Worm (Caenorhabditis elegans) whole organism, early embryonic: ENCODE measurements around the gene F35G12.12.

Experiments
- F13C5.2 ChIP-seq: sonication (generic microtip); optimal IDR thresholded peaks from 2 replicates; lab custom pipeline; 2017; ENCODE audit warnings: mild to moderate bottlenecking, missing genetic modification characterization, inconsistent platforms, missing compliant biosample characterization
- aly-1 ChIP-seq: sonication (generic microtip); optimal IDR thresholded peaks from 2 replicates; lab custom pipeline; 2016; ENCODE audit warnings: missing genetic modification characterization, missing compliant biosample characterization
- ama-1 ChIP-seq: fragments of 150-350 bp; optimal IDR thresholded peaks from 2 replicates; lab custom pipeline; 2014
- ceh-13 ChIP-seq: fragments of 200-800 bp; sonication (Bioruptor generic); optimal IDR thresholded peaks from 2 replicates; lab custom pipeline; 2018; ENCODE audit warnings: mild to moderate bottlenecking, missing genetic modification characterization, missing compliant biosample characterization
- ceh-36 ChIP-seq: sonication (generic microtip); optimal IDR thresholded peaks from 2 replicates; lab custom pipeline; 2016; ENCODE audit warnings: missing genetic modification characterization, inconsistent platforms, missing compliant biosample characterization
- flt-1 ChIP-seq: fragments of 200-800 bp; sonication (Bioruptor generic); IDR thresholded peaks from 2 replicates; pipeline ENCODE4 v1.3.6; 2022; ENCODE audit warnings: missing genetic modification characterization, missing compliant biosample characterization
- hmg-4 ChIP-seq: fragments of 200-800 bp; sonication (Bioruptor generic); optimal IDR thresholded peaks from 2 replicates; lab custom pipeline; 2018; ENCODE audit warnings: mild to moderate bottlenecking, missing genetic modification characterization, missing compliant biosample characterization
- scrt-1 ChIP-seq: fragments of 200-800 bp; sonication (Bioruptor generic); IDR thresholded peaks from 2 replicates; pipeline ENCODE4 v1.3.6; 2022; ENCODE audit warnings: missing genetic modification characterization, missing compliant biosample characterization
- tra-4 ChIP-seq: sonication (generic microtip); optimal IDR thresholded peaks from 2 replicates; lab custom pipeline; 2017; ENCODE audit warnings: missing genetic modification characterization, missing compliant biosample characterization

DNA sequence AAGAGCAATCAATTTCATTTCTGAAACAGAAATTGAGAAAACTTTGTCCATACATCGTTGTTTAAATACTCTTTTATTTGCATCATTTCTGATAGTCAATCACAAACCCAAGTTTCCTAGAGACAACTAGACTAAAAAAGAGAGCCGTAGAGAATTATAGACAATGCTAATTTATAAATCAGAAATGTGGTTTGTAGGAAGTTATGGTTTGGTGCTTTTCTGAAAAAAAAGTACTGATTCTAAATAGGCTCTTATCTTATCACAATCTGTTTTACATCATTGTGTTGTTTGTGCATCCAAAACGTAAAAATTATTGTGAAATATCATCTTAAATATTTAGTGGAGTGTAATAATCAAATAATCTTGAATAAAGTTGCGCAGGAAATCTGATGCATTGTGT, 41.0 kb upstream of the F35G12.12 start, which contains the start of gene ugt-62:
- no peak for TF ChIP-seq F13C5.2 (tag; lab: Kevin White, UChicago)
- TF ChIP-seq flt-1 (GFP tag; lab: Robert Waterston, UW), result no peak
- TF ChIP-seq ceh-36 (tag; lab: Kevin White, UChicago), result no peak
- no peak for TF ChIP-seq ceh-13 (GFP tag; lab: Kevin White, UChicago)
- TF ChIP-seq hmg-4 (GFP tag; lab: Kevin White, UChicago), result no peak
- TF ChIP-seq ama-1 (lab: Kevin White, UChicago), result no peak
- TF ChIP-seq tra-4 (tag; lab: Kevin White, UChicago), result no peak
- TF ChIP-seq scrt-1 (GFP tag; lab: Robert Waterston, UW), result no peak
- TF ChIP-seq aly-1 (tag; lab: Kevin White, UChicago), result no peak
